Worm (Caenorhabditis elegans) whole organism, L2 larva: ENCODE measurements around the gene nspd-9.

ENCODE experiments used
- blmp-1 ChIP-seq: sonication (generic microtip); optimal IDR thresholded peaks from 2 replicates; lab custom pipeline; 2017; ENCODE audit warnings: missing genetic modification characterization, mild to moderate bottlenecking, missing compliant biosample characterization, antibody characterized with exemption, moderate library complexity; ENCODE audit not compliant: insufficient read depth
- crh-2 ChIP-seq: sonication (generic microtip); optimal IDR thresholded peaks from 2 replicates; lab custom pipeline; 2017; ENCODE audit warnings: missing biosample characterization, missing genetic modification characterization
- egl-27 ChIP-seq: sonication (generic microtip); optimal IDR thresholded peaks from 3 replicates; lab custom pipeline; 2017; ENCODE audit warnings: missing biosample characterization, missing genetic modification reagents, missing genetic modification characterization
- elt-1 ChIP-seq: fragments of 150-350 bp; optimal IDR thresholded peaks from 2 replicates; lab custom pipeline; 2014; ENCODE audit warnings: missing biosample characterization, missing genetic modification characterization
- nhr-237 ChIP-seq: fragments of 150-350 bp; optimal IDR thresholded peaks from 2 replicates; lab custom pipeline; 2014; ENCODE audit warnings: missing biosample characterization, missing genetic modification characterization
- snpc-4 ChIP-seq: fragments of 150-350 bp; optimal IDR thresholded peaks from 2 replicates; lab custom pipeline; 2014; ENCODE audit warnings: missing biosample characterization, missing genetic modification characterization

DNA sequence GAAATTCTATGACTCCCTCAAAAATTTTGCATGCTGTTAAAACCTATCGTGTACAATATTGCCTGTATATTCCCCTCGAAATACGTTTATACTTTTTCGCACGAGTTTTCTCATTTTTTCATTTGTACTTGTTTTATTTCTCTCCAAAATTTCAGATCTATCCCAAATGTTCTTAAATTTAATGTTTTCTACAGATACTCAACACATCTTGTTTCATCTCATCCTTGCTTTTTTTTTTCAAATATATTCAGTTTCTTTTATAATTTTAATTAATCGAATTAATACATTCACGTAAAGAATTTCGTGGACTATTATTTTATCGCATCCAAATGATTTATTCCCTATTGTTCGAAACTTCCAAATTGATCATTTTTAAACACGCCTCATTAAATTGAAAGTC is 24.8 kb upstream of the nspd-9 start, which contains the start of gene C35D10.8:
- TF ChIP-seq elt-1 (tag; lab: Kevin White, UChicago): no peak
- no peak for TF ChIP-seq egl-27
- no peak for TF ChIP-seq nhr-237
- no peak for TF ChIP-seq snpc-4 (tag; lab: Kevin White, UChicago)
- no peak for TF ChIP-seq crh-2 (tag; lab: Kevin White, UChicago)
- no peak for TF ChIP-seq blmp-1 (tag; lab: Kevin White, UChicago)
